Fruit fly (Drosophila melanogaster) whole organism, embryonic: ENCODE results near the gene Der-2.

Experiments
- Atf-2 ChIP-seq: fragments of 200-800 bp; sonication (Bioruptor generic); optimal IDR thresholded peaks from 2 replicates; lab custom pipeline; 2016; ENCODE audit warnings: missing biosample characterization, missing genetic modification characterization
- Bdp1 ChIP-seq: fragments of 200-800 bp; sonication (Bioruptor generic); optimal IDR thresholded peaks from 3 replicates; lab custom pipeline; 2016; ENCODE audit warnings: missing biosample characterization, missing genetic modification characterization
- CG10267 ChIP-seq: fragments of 200-800 bp; sonication (Bioruptor generic); optimal IDR thresholded peaks from 2 replicates; lab custom pipeline; 2018; ENCODE audit warnings: missing biosample characterization, mild to moderate bottlenecking, missing genetic modification characterization, moderate library complexity
- CG12236 ChIP-seq: fragments of 200-800 bp; sonication (Bioruptor generic); optimal IDR thresholded peaks from 2 replicates; lab custom pipeline; 2016; ENCODE audit warnings: missing biosample characterization, missing genetic modification characterization
- CG15073 ChIP-seq: fragments of 200-800 bp; sonication (Bioruptor generic); optimal IDR thresholded peaks from 2 replicates; lab custom pipeline; 2016; ENCODE audit warnings: missing biosample characterization, missing genetic modification characterization
- CG16815 ChIP-seq: fragments of 200-800 bp; sonication (Bioruptor generic); optimal IDR thresholded peaks from 3 replicates; lab custom pipeline; 2017; ENCODE audit warnings: missing biosample characterization, mild to moderate bottlenecking, missing genetic modification characterization
- CG17361 ChIP-seq: fragments of 200-800 bp; sonication (Bioruptor generic); IDR thresholded peaks from 3 replicates; pipeline ENCODE4 v1.3.6; 2022; ENCODE audit warnings: missing biosample characterization, missing genetic modification characterization
- CG17829 ChIP-seq: fragments of 200-800 bp; optimal IDR thresholded peaks from 2 replicates; lab custom pipeline; 2019; ENCODE audit warnings: missing biosample characterization, mild to moderate bottlenecking, missing genetic modification characterization, moderate library complexity
- CG17912 ChIP-seq: fragments of 200-800 bp; sonication (Bioruptor generic); optimal IDR thresholded peaks from 2 replicates; lab custom pipeline; 2018; ENCODE audit warnings: missing biosample characterization, mild to moderate bottlenecking, missing genetic modification characterization
- CG2202 ChIP-seq: fragments of 200-800 bp; sonication (Bioruptor generic); optimal IDR thresholded peaks from 2 replicates; lab custom pipeline; 2018; ENCODE audit warnings: missing biosample characterization, mild to moderate bottlenecking, missing genetic modification characterization
- CG2889 ChIP-seq: fragments of 200-800 bp; sonication (Bioruptor generic); IDR thresholded peaks from 3 replicates; pipeline ENCODE4 v1.3.6; 2022; ENCODE audit warnings: missing biosample characterization, missing genetic modification characterization
- CG32767 ChIP-seq: fragments of 200-800 bp; sonication (Bioruptor generic); IDR thresholded peaks from 2 replicates; pipeline ENCODE4 v1.3.6; 2022; ENCODE audit warnings: missing biosample characterization, missing genetic modification characterization
- CG34422 ChIP-seq: fragments of 200-800 bp; sonication (Bioruptor generic); IDR thresholded peaks from 3 replicates; pipeline ENCODE4 v1.3.6; 2022; ENCODE audit warnings: missing biosample characterization, missing genetic modification characterization
- CG42726 ChIP-seq: fragments of 200-800 bp; sonication (Bioruptor generic); IDR thresholded peaks from 2 replicates; pipeline ENCODE4 v1.3.6; 2022; ENCODE audit warnings: missing biosample characterization, missing genetic modification characterization; ENCODE audit not compliant: partially characterized antibody
- CG4328 ChIP-seq: fragments of 200-800 bp; sonication (Bioruptor generic); optimal IDR thresholded peaks from 3 replicates; lab custom pipeline; 2017; ENCODE audit warnings: missing biosample characterization, missing genetic modification reagents, missing genetic modification characterization
- CG4730 ChIP-seq: fragments of 200-800 bp; sonication (Bioruptor generic); IDR thresholded peaks from 2 replicates; pipeline ENCODE4 v1.3.6; 2022; ENCODE audit warnings: missing biosample characterization, missing genetic modification characterization
- CG6765 ChIP-seq: fragments of 200-800 bp; sonication (Bioruptor generic); optimal IDR thresholded peaks from 3 replicates; lab custom pipeline; 2017; ENCODE audit warnings: missing biosample characterization, mild to moderate bottlenecking, missing genetic modification characterization
- CG7271 ChIP-seq: fragments of 200-800 bp; sonication (Bioruptor generic); optimal IDR thresholded peaks from 2 replicates; lab custom pipeline; 2018; ENCODE audit warnings: missing biosample characterization, mild to moderate bottlenecking, missing genetic modification characterization, moderate library complexity
- CG7372 ChIP-seq: fragments of 200-800 bp; sonication (Bioruptor generic); IDR thresholded peaks from 2 replicates; pipeline ENCODE4 v1.3.6; 2022; ENCODE audit warnings: missing biosample characterization, missing genetic modification characterization
- CG8388 ChIP-seq: fragments of 200-800 bp; sonication (Bioruptor generic); optimal IDR thresholded peaks from 2 replicates; lab custom pipeline; 2019; ENCODE audit warnings: missing biosample characterization, mild to moderate bottlenecking, missing genetic modification characterization, moderate library complexity
- CG8944 ChIP-seq: fragments of 200-800 bp; sonication (Bioruptor generic); optimal IDR thresholded peaks from 3 replicates; lab custom pipeline; 2016; ENCODE audit warnings: missing biosample characterization, missing genetic modification characterization
- ERR ChIP-seq: fragments of 200-800 bp; sonication (Bioruptor generic); optimal IDR thresholded peaks from 2 replicates; lab custom pipeline; 2016; ENCODE audit warnings: missing biosample characterization, missing genetic modification characterization
- HLHmδ ChIP-seq: fragments of 200-800 bp; sonication (Bioruptor generic); optimal IDR thresholded peaks from 2 replicates; lab custom pipeline; 2018; ENCODE audit warnings: missing biosample characterization, mild to moderate bottlenecking, missing genetic modification characterization, moderate library complexity
- HmgD ChIP-seq: fragments of 200-800 bp; sonication (Bioruptor generic); optimal IDR thresholded peaks from 3 replicates; lab custom pipeline; 2016; ENCODE audit warnings: missing biosample characterization, missing genetic modification characterization
- Hr78 ChIP-seq, 2 experiments: fragments of 200-800 bp in 1 of 2; fragments of >200 bp in 1 of 2; sonication (Bioruptor generic) in 1 of 2; optimal IDR thresholded peaks; 2 replicates each; lab custom pipeline; 2017 to 2019; ENCODE audit warnings: missing biosample characterization in 2 of 2, missing genetic modification characterization in 2 of 2, mild to moderate bottlenecking in 1 of 2, moderate library complexity in 1 of 2
- Mrtf ChIP-seq: fragments of 200-800 bp; sonication (Bioruptor generic); IDR thresholded peaks from 3 replicates; pipeline ENCODE4 v1.3.6; 2022; ENCODE audit warnings: missing biosample characterization, missing genetic modification characterization
- Neu2 ChIP-seq: fragments of 200-800 bp; sonication (Bioruptor generic); optimal IDR thresholded peaks from 3 replicates; lab custom pipeline; 2016; ENCODE audit warnings: missing biosample characterization, missing genetic modification characterization, borderline replicate concordance
- Nf-YA ChIP-seq: fragments of 200-800 bp; sonication (Bioruptor generic); IDR thresholded peaks from 2 replicates; pipeline ENCODE4 v1.3.6; 2022; ENCODE audit warnings: missing biosample characterization, missing genetic modification characterization
- Scr ChIP-seq: fragments of 200-800 bp; sonication (Bioruptor generic); IDR thresholded peaks from 2 replicates; pipeline ENCODE4 v1.3.6; 2022; ENCODE audit warnings: missing biosample characterization, missing genetic modification characterization; ENCODE audit not compliant: partially characterized antibody
- Ssrp ChIP-seq: fragments of 200-800 bp; sonication (Bioruptor generic); optimal IDR thresholded peaks from 2 replicates; lab custom pipeline; 2018; ENCODE audit warnings: missing biosample characterization, mild to moderate bottlenecking, missing genetic modification characterization, moderate library complexity
- ap ChIP-seq: fragments of 200-800 bp; sonication (Bioruptor generic); IDR thresholded peaks from 2 replicates; pipeline ENCODE4 v1.3.6; 2022; ENCODE audit warnings: missing biosample characterization, missing genetic modification characterization
- bbx ChIP-seq: fragments of 200-800 bp; sonication (Bioruptor generic); IDR thresholded peaks from 2 replicates; pipeline ENCODE4 v1.3.6; 2022; ENCODE audit warnings: missing biosample characterization, missing genetic modification characterization; ENCODE audit not compliant: partially characterized antibody
- chm ChIP-seq: fragments of 200-800 bp; sonication (Bioruptor generic); IDR thresholded peaks from 2 replicates; pipeline ENCODE4 v1.3.6; 2022; ENCODE audit warnings: missing biosample characterization, missing genetic modification characterization
- croc ChIP-seq: fragments of 200-800 bp; sonication (Bioruptor generic); conservative IDR thresholded peaks from 3 replicates; pipeline ENCODE4 v1.3.6; 2022; ENCODE audit warnings: missing biosample characterization, missing genetic modification characterization
- fd96Cb ChIP-seq: fragments of 200-800 bp; sonication (Bioruptor generic); optimal IDR thresholded peaks from 2 replicates; lab custom pipeline; 2018; ENCODE audit warnings: missing biosample characterization, mild to moderate bottlenecking, missing genetic modification characterization, moderate library complexity
- fru ChIP-seq: fragments of >200 bp; optimal IDR thresholded peaks from 2 replicates; lab custom pipeline; 2017
- gcm ChIP-seq: fragments of 200-800 bp; sonication (Bioruptor generic); optimal IDR thresholded peaks from 2 replicates; lab custom pipeline; 2019; ENCODE audit warnings: missing biosample characterization, mild to moderate bottlenecking, missing genetic modification characterization, moderate library complexity
- grau ChIP-seq: fragments of 200-800 bp; optimal IDR thresholded peaks from 3 replicates; lab custom pipeline; 2019; ENCODE audit warnings: missing biosample characterization, mild to moderate bottlenecking, missing genetic modification characterization, moderate library complexity
- klu ChIP-seq: fragments of 200-800 bp; sonication (Bioruptor generic); IDR thresholded peaks from 2 replicates; pipeline ENCODE4 v1.3.6; 2022; ENCODE audit warnings: missing biosample characterization, missing genetic modification characterization
- lola ChIP-seq, 3 experiments: fragments of >200 bp in 2 of 3; fragments of 200-800 bp in 1 of 3; sonication (Bioruptor generic) in 1 of 3; optimal IDR thresholded peaks; 2 replicates each; lab custom pipeline; 2017 to 2019; ENCODE audit warnings: missing biosample characterization in 3 of 3, missing genetic modification characterization in 3 of 3, mild to moderate bottlenecking in 1 of 3, moderate library complexity in 1 of 3
- org-1 ChIP-seq: fragments of 200-800 bp; sonication (Bioruptor generic); optimal IDR thresholded peaks from 2 replicates; lab custom pipeline; 2017; ENCODE audit warnings: missing biosample characterization, missing genetic modification characterization
- pfk ChIP-seq: fragments of 200-800 bp; sonication (Bioruptor generic); optimal IDR thresholded peaks from 2 replicates; lab custom pipeline; 2018; ENCODE audit warnings: missing biosample characterization, mild to moderate bottlenecking, missing genetic modification characterization, moderate library complexity
- pnt ChIP-seq: fragments of 200-800 bp; sonication (Bioruptor generic); optimal IDR thresholded peaks from 3 replicates; lab custom pipeline; 2016; ENCODE audit warnings: missing biosample characterization, missing genetic modification characterization
- run ChIP-seq: fragments of 200-800 bp; sonication (Bioruptor generic); optimal IDR thresholded peaks from 3 replicates; lab custom pipeline; 2018; ENCODE audit warnings: missing biosample characterization, mild to moderate bottlenecking, missing genetic modification characterization
- schlank ChIP-seq: fragments of 200-800 bp; sonication (Bioruptor generic); optimal IDR thresholded peaks from 2 replicates; lab custom pipeline; 2018; ENCODE audit warnings: missing biosample characterization, mild to moderate bottlenecking, missing genetic modification characterization
- stwl ChIP-seq: fragments of 200-800 bp; sonication (Bioruptor generic); optimal IDR thresholded peaks from 3 replicates; lab custom pipeline; 2018; ENCODE audit warnings: missing biosample characterization, mild to moderate bottlenecking, missing genetic modification characterization, moderate library complexity
- sug ChIP-seq: fragments of 200-800 bp; optimal IDR thresholded peaks from 2 replicates; lab custom pipeline; 2019; ENCODE audit warnings: missing biosample characterization, mild to moderate bottlenecking, missing genetic modification characterization, moderate library complexity
- zen2 ChIP-seq: fragments of 200-800 bp; sonication (Bioruptor generic); IDR thresholded peaks from 3 replicates; pipeline ENCODE4 v1.3.6; 2022; ENCODE audit warnings: missing biosample characterization, missing genetic modification characterization; ENCODE audit not compliant: partially characterized antibody

Gene Der-2

DNA sequence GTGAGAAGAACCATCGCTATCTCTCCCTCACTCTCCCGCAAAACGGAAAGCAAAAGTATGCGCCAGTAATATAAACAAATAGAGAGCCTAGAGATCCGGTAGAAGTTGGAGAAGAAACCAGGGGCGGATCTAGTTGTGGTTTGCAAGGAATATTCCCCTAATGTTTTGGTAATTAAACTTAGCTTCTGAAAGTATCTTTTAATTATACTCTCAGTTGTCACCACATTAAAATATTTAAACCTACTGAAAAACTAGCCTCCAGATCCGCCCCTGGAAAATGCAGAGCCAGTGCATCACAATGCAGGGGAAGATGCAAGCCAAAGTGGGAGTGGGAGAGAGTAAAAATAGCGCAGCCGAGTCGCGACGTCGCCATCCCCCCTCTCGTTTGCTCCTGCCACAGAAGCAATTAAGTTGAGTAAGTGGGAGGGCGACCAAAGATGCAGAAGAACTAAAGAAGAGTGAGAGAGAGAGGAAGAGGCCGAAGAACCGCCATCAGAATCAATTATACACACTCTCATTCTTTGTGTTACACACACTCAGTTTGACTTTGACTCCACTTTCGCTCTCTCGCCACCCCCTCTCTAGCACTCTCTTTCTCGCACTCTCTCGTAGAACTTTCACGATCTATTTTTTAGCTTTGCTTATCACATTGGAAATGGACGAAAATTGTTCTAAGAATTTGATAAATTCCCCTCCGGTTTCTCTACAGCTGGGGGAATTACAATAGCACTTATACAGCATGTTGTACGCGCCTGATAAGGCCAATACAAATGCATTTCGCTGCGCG lies 34.6 kb downstream of the Der-2 start (continued):
- peak; percentile 77 for TF ChIP-seq run (tag; lab: Kevin White, UChicago)
- peak; percentile 96 for TF ChIP-seq CG16815 (GFP tag; lab: Kevin White, UChicago)
- TF ChIP-seq pnt (GFP tag; lab: Kevin White, UChicago), result peak; percentile 96
- peak; percentile 65 for TF ChIP-seq CG15073 (GFP tag; lab: Kevin White, UChicago)
- TF ChIP-seq sug (tag; lab: Kevin White, UChicago), result peak; percentile 64
- 0 out of 2 replicates have a peak, but pooled peaks have one; percentile 15 for TF ChIP-seq Scr (GFP tag; lab: Robert Waterston, UW)
- peak; percentile 96 for TF ChIP-seq CG8944 (GFP tag; lab: Kevin White, UChicago)
- TF ChIP-seq fd96Cb, result peak; percentile 98
- TF ChIP-seq CG42726 (GFP tag; lab: Robert Waterston, UW), result peak; percentile 60
- peak; percentile 92 for TF ChIP-seq CG4730 (GFP tag; lab: Robert Waterston, UW)
- peak; percentile 97 for TF ChIP-seq chm
- peak; percentile 96 for TF ChIP-seq CG34422 (GFP tag; lab: Robert Waterston, UW)
- TF ChIP-seq CG17912 (GFP tag; lab: Kevin White, UChicago), result peak; percentile 85
- TF ChIP-seq fru (lab: Kevin White, UChicago), result no peak
- peak; percentile 88 for TF ChIP-seq CG32767 (GFP tag; lab: Robert Waterston, UW)
- peak; percentile 82 for TF ChIP-seq HmgD
- TF ChIP-seq pfk (GFP tag; lab: Kevin White, UChicago), result no peak
- peak; percentile 89 for TF ChIP-seq CG2202 (tag; lab: Kevin White, UChicago)
- TF ChIP-seq ERR (GFP tag; lab: Kevin White, UChicago), result peak; percentile 83
- TF ChIP-seq CG17361 (GFP tag; lab: Robert Waterston, UW), result peak; percentile 97
- peak; percentile 71 for TF ChIP-seq schlank (tag; lab: Kevin White, UChicago)
- TF ChIP-seq ap (GFP tag; lab: Robert Waterston, UW), result peak; percentile 90
- peak in 1 of 3 experiments; percentile 96 for TF ChIP-seq lola (GFP tag; optimal IDR thresholded peaks at IDR 0.05; lab: Kevin White, UChicago)
- TF ChIP-seq klu (GFP tag; lab: Robert Waterston, UW), result peak; percentile 77
- TF ChIP-seq CG12236 (GFP tag; lab: Kevin White, UChicago), result peak; percentile 83
- 0 out of 3 replicates have a peak, but pooled peaks have one; percentile 34 for TF ChIP-seq zen2 (GFP tag; lab: Robert Waterston, UW)
- TF ChIP-seq HLHmδ (GFP tag; lab: Kevin White, UChicago), result no peak
- TF ChIP-seq Neu2, result peak; percentile 76
- TF ChIP-seq grau (tag; lab: Kevin White, UChicago), result peak; percentile 92
- TF ChIP-seq Nf-YA, result peak; percentile 91
- peak; percentile 87 for TF ChIP-seq CG2889 (GFP tag; lab: Robert Waterston, UW)
- TF ChIP-seq CG7271 (tag; lab: Kevin White, UChicago), result peak; percentile 59
- peak; percentile 97 for TF ChIP-seq CG17829 (tag; lab: Kevin White, UChicago)
- TF ChIP-seq CG8388, result peak; percentile 91
- TF ChIP-seq CG10267 (tag; lab: Kevin White, UChicago), result peak; percentile 88
- peak; percentile 86 for TF ChIP-seq CG4328
- TF ChIP-seq Atf-2 (GFP tag; lab: Kevin White, UChicago), result peak; percentile 87
- peak; percentile 97 for TF ChIP-seq croc (GFP tag; lab: Robert Waterston, UW)
- TF ChIP-seq Bdp1 (GFP tag; lab: Kevin White, UChicago), result peak; percentile 73
- TF ChIP-seq Mrtf (GFP tag; lab: Robert Waterston, UW), result peak; percentile 95
- peak; percentile 56 for TF ChIP-seq bbx
- TF ChIP-seq gcm (GFP tag; lab: Kevin White, UChicago), result peak; percentile 85
- TF ChIP-seq Hr78 (GFP tag; optimal IDR thresholded peaks at IDR 0.05; lab: Kevin White, UChicago), result peak in 1 of 2 experiments; percentile 85
- peak; percentile 88 for TF ChIP-seq org-1 (GFP tag; lab: Kevin White, UChicago)
- no peak for TF ChIP-seq CG6765 (GFP tag; lab: Kevin White, UChicago)
- TF ChIP-seq CG7372, result peak; percentile 88
- peak; percentile 59 for TF ChIP-seq stwl
- TF ChIP-seq Ssrp (tag; lab: Kevin White, UChicago), result peak; percentile 97
